Fruit fly (Drosophila melanogaster): Measurements from ENCODE around the gene CG31715.

The CG31715 gene

DNA sequence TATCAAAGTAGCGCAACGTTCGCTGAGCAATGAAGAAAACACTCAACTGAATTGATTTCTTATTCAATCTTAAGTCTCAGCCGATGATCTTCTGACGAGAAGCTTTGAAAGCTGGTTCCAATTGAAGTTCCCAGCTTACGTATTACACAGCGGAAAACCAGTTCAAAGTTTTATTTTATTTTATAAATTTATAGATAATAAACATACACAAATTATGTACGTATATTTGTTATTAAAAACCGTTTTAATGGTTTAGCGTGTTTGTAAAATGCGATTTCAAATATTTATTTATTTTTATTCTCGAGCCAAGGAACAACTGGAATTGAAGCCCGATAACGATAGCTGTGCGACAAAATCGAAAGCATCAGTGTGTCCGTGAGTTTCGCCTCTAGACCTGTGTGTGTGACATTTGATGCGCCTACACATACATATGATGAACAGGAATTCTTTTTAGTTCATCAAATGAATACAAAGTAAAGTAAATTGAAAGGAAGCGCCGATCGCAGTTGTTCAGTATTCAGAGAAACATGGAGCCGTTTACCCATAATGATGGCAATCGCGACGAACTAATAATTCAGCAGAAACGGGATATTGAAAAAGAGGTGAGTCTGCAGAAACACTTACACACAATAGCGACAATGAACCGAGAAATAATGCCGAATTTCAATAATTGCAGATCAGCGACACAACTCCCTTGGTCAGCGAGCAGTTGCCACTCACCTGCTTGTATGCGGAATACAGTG lies 34.7 kb upstream of the CG31715 start, which contains the start of the genes CG5390 and CG4968 (continued):
- peak; percentile 61 for TF ChIP-seq pros (GFP tag; optimal IDR thresholded peaks at IDR 0.05)
- peak; percentile 39; the same call in 1 of the 2 replicates for TF ChIP-seq CG11085 (GFP tag; IDR thresholded peaks at IDR 0.05)
- TF ChIP-seq z (GFP tag; IDR thresholded peaks at IDR 0.05): peak; percentile 63; the same call in 1 of the 3 replicates
- TF ChIP-seq vfl (GFP tag; optimal IDR thresholded peaks at IDR 0.05): peak; percentile 30
- peak; percentile 77 for TF ChIP-seq Fer3 (tag; optimal IDR thresholded peaks at IDR 0.05)
- peak; percentile 18 for TF ChIP-seq Six4 (GFP tag; optimal IDR thresholded peaks at IDR 0.05)
- TF ChIP-seq Elba2 (GFP tag; optimal IDR thresholded peaks at IDR 0.05): no peak
- TF ChIP-seq CG10147 (GFP tag; optimal IDR thresholded peaks at IDR 0.05): peak; percentile 70
- TF ChIP-seq Vsx1 (GFP tag; optimal IDR thresholded peaks at IDR 0.05): peak; percentile 57
- no peak for TF ChIP-seq kni (GFP tag; optimal IDR thresholded peaks at IDR 0.05)
- peak; percentile 48; the same call in 1 of the 3 replicates for TF ChIP-seq HLH4C (GFP tag; IDR thresholded peaks at IDR 0.05; ENCODE audit: partially characterized antibody)
- no peak for TF ChIP-seq ara (GFP tag; IDR thresholded peaks at IDR 0.05)
- TF ChIP-seq CG16779 (GFP tag; IDR thresholded peaks at IDR 0.05): no peak
- TF ChIP-seq CG9797 (GFP tag; optimal IDR thresholded peaks at IDR 0.05): no peak
- TF ChIP-seq org-1 (GFP tag; optimal IDR thresholded peaks at IDR 0.05): no peak
- peak; percentile 8 for TF ChIP-seq Chrac-16 (GFP tag; optimal IDR thresholded peaks at IDR 0.05)
- TF ChIP-seq chm (GFP tag; IDR thresholded peaks at IDR 0.05): no peak; the same call in 1 of the 2 replicates
- TF ChIP-seq CG31365 (tag; optimal IDR thresholded peaks at IDR 0.05): no peak
- TF ChIP-seq twi (tag; optimal IDR thresholded peaks at IDR 0.05): peak; percentile 43
- TF ChIP-seq Kr (GFP tag; optimal IDR thresholded peaks at IDR 0.05): no peak
- peak in 1 of 2 experiments; percentile 20 for TF ChIP-seq Hr78 (GFP tag; optimal IDR thresholded peaks at IDR 0.05)
- peak; percentile 30 for TF ChIP-seq psq (GFP tag; optimal IDR thresholded peaks at IDR 0.05)
- no peak for TF ChIP-seq CG2875 (GFP tag; optimal IDR thresholded peaks at IDR 0.05)
- no peak for TF ChIP-seq NK7.1 (GFP tag; optimal IDR thresholded peaks at IDR 0.05)
- peak; percentile 33 for TF ChIP-seq kay (GFP tag; optimal IDR thresholded peaks at IDR 0.05)
- peak; percentile 34; the same call in 1 of the 3 replicates for TF ChIP-seq B-H1 (GFP tag; IDR thresholded peaks at IDR 0.05)
- TF ChIP-seq sqz (GFP tag; optimal IDR thresholded peaks at IDR 0.05): peak; percentile 43
- TF ChIP-seq CG14860 (GFP tag; IDR thresholded peaks at IDR 0.05; ENCODE audit: partially characterized antibody): no peak
- no peak for TF ChIP-seq Atf-2 (GFP tag; optimal IDR thresholded peaks at IDR 0.05)
- TF ChIP-seq dati (GFP tag; IDR thresholded peaks at IDR 0.05): no peak
- TF ChIP-seq Lpt (GFP tag; optimal IDR thresholded peaks at IDR 0.05): no peak
- TF ChIP-seq Mad (GFP tag; optimal IDR thresholded peaks at IDR 0.05): peak; percentile 14
- no peak for TF ChIP-seq CG9817 (tag; optimal IDR thresholded peaks at IDR 0.05)
- no peak for TF ChIP-seq Bteb2 (GFP tag; optimal IDR thresholded peaks at IDR 0.05)
- TF ChIP-seq CG3281 (GFP tag; optimal IDR thresholded peaks at IDR 0.05): peak; percentile 77
- TF ChIP-seq CG12104 (GFP tag; optimal IDR thresholded peaks at IDR 0.05): peak; percentile 39
- no peak for TF ChIP-seq CG10565 (GFP tag; optimal IDR thresholded peaks at IDR 0.05)
- no peak for TF ChIP-seq crol (GFP tag; IDR thresholded peaks at IDR 0.05)
- TF ChIP-seq zf30C (GFP tag; optimal IDR thresholded peaks at IDR 0.05): peak; percentile 74
- peak; percentile 71 for TF ChIP-seq CG7556 (GFP tag; optimal IDR thresholded peaks at IDR 0.05)
- peak; percentile 65 for TF ChIP-seq sob (GFP tag; IDR thresholded peaks at IDR 0.05)
- TF ChIP-seq CG15011 (GFP tag; optimal IDR thresholded peaks at IDR 0.05): peak; percentile 30
- TF ChIP-seq CG16863 (GFP tag; optimal IDR thresholded peaks at IDR 0.05): no peak
- peak; percentile 72 for TF ChIP-seq Rfx (GFP tag; IDR thresholded peaks at IDR 0.05)
- peak; percentile 60 for TF ChIP-seq CG6683 (GFP tag; optimal IDR thresholded peaks at IDR 0.05)
- TF ChIP-seq gcm (GFP tag; optimal IDR thresholded peaks at IDR 0.05): peak; percentile 64
- no peak for TF ChIP-seq Mes4 (GFP tag; optimal IDR thresholded peaks at IDR 0.05)
- TF ChIP-seq Pdp1 (GFP tag; optimal IDR thresholded peaks at IDR 0.05): peak in 1 of 2 experiments; percentile 42
- TF ChIP-seq CG18764 (GFP tag; optimal IDR thresholded peaks at IDR 0.05): no peak
